Worm (Caenorhabditis elegans): ENCODE data around the gene pccb-1.
A peak's percentile ranks its signal among the peaks of the same experiment; 100 is the strongest.

The pccb-1 gene

ce11 chrX:3101562-3101961 lies 12.2 kb downstream of the pccb-1 start (continued):
- TF ChIP-seq nhr-42 (GFP tag; IDR thresholded peaks at IDR 0.05) (no peak), mep-1 (tag; optimal IDR thresholded peaks at IDR 0.05) (peak; percentile 3)

DNA sequence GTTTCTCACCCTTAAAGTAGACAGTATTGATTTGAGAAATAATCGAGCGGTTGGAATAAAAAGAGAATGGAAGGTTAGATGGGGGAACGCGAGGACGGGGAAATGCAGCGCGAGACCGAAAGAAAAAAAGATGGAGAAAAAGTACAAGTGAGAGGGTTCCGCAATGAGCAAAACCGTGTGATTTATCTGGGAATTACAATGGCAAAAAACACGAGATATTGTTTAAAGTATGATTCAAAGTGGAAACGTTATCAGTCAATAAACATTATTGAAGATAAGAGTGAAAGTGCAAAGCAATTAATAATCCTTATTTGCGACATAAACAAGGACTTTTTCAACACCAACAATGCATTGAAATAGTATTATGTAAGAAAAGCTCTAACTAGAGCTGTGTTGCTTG lies 12.8 kb downstream of the pccb-1 start, which contains the start of gene ztf-13:
ztf-13 (minus strand) TSS at position 11 of the 400 bp plus-strand sequence.
- TF ChIP-seq nhr-11 (tag; optimal IDR thresholded peaks at IDR 0.05) (no peak), F37D6.2 (tag; optimal IDR thresholded peaks at IDR 0.05) (no peak), Y48G9A.11 (GFP tag; IDR thresholded peaks at IDR 0.05) (no peak), egl-27 (tag; optimal IDR thresholded peaks at IDR 0.05) (no peak), snpc-1.2 (GFP tag; IDR thresholded peaks at IDR 0.05) (no peak), nhr-10 (tag; optimal IDR thresholded peaks at IDR 0.05) (no peak), ama-1 (optimal IDR thresholded peaks at IDR 0.05) (no peak), hif-1 (tag; optimal IDR thresholded peaks at IDR 0.05) (no peak), attf-4 (tag; optimal IDR thresholded peaks at IDR 0.05) (no peak), nhr-25 (tag; optimal IDR thresholded peaks at IDR 0.05; ENCODE audit: borderline replicate concordance, insufficient read depth) (no peak), nhr-237 (tag; optimal IDR thresholded peaks at IDR 0.05) (no peak), gei-8 (GFP tag; optimal IDR thresholded peaks at IDR 0.05) (no peak), daf-19 (GFP tag; conservative IDR thresholded peaks at IDR 0.05) (no peak), mep-1 (tag; optimal IDR thresholded peaks at IDR 0.05) (peak; percentile 69), hlh-11 (tag; optimal IDR thresholded peaks at IDR 0.05) (peak; percentile 61), duxl-1 (tag; optimal IDR thresholded peaks at IDR 0.05; ENCODE audit: poor library complexity) (no peak), lin-1 (GFP tag; IDR thresholded peaks at IDR 0.05) (no peak), lin-29 (GFP tag; IDR thresholded peaks at IDR 0.05) (no peak), Y105C5A.15 (GFP tag; IDR thresholded peaks at IDR 0.05) (no peak), ceh-32 (tag; optimal IDR thresholded peaks at IDR 0.05; ENCODE audit: poor library complexity) (no peak), dve-1 (tag; optimal IDR thresholded peaks at IDR 0.05; ENCODE audit: insufficient read depth) (peak; percentile 86), nhr-41 (GFP tag; IDR thresholded peaks at IDR 0.05) (no peak), zfp-2 (tag; optimal IDR thresholded peaks at IDR 0.05) (no peak), egl-43 (GFP tag; IDR thresholded peaks at IDR 0.05) (no peak), saeg-2 (GFP tag; IDR thresholded peaks at IDR 0.05) (no peak), nhr-77 (tag; optimal IDR thresholded peaks at IDR 0.05) (peak; percentile 90), nhr-48 (tag; optimal IDR thresholded peaks at IDR 0.05) (no peak), hlh-30 (tag; optimal IDR thresholded peaks at IDR 0.05; ENCODE audit: insufficient read depth) (peak; percentile 89), zip-2 (tag; optimal IDR thresholded peaks at IDR 0.05) (no peak), dmd-6 (GFP tag; IDR thresholded peaks at IDR 0.05) (peak; percentile 50), mxl-2 (GFP tag; conservative IDR thresholded peaks at IDR 0.05) (no peak), set-16 (GFP tag; IDR thresholded peaks at IDR 0.05) (no peak), lim-7 (GFP tag; IDR thresholded peaks at IDR 0.05) (no peak), madf-9 (GFP tag; conservative IDR thresholded peaks at IDR 0.05) (no peak), php-3 (GFP tag; IDR thresholded peaks at IDR 0.05) (peak; percentile 89), lin-39 (tag; optimal IDR thresholded peaks at IDR 0.05) (no peak), lin-38 (GFP tag; IDR thresholded peaks at IDR 0.05) (0 out of 2 replicates have a peak, but pooled peaks have one; percentile 12), aly-2 (tag; optimal IDR thresholded peaks at IDR 0.05) (no peak), ceh-20 (GFP tag; IDR thresholded peaks at IDR 0.05) (peak; percentile 47; the same call in 1 of the 2 replicates), ceh-28 (tag; optimal IDR thresholded peaks at IDR 0.05) (no peak), lir-3 (tag; optimal IDR thresholded peaks at IDR 0.05) (no peak), mdt-29 (GFP tag; IDR thresholded peaks at IDR 0.05) (no peak), T20F7.1 (GFP tag; optimal IDR thresholded peaks at IDR 0.05) (peak; percentile 42), daf-8 (GFP tag; IDR thresholded peaks at IDR 0.05) (no peak), F49E8.2 (tag; optimal IDR thresholded peaks at IDR 0.05; ENCODE audit: borderline replicate concordance) (no peak), zip-11 (GFP tag; IDR thresholded peaks at IDR 0.05) (no peak), lin-13 (GFP tag; optimal IDR thresholded peaks at IDR 0.05) (no peak), ceh-44 (GFP tag; IDR thresholded peaks at IDR 0.05) (no peak), dpl-1 (GFP tag; optimal IDR thresholded peaks at IDR 0.05) (no peak)
